Worm (Caenorhabditis elegans): ENCODE data around the gene str-109.

ce11 chrV:16183357-16183756, 21.3 kb upstream of the str-109 start, which contains the start of gene srz-14:
- TF ChIP-seq W03F9.2 (tag; optimal IDR thresholded peaks at IDR 0.05) (no peak), him-1 (tag; optimal IDR thresholded peaks at IDR 0.05) (no peak)

All from whole organism, L4/young adult.